Worm (Caenorhabditis elegans) whole organism, midembryonic: Measurements from ENCODE around the gene F26D2.13.

Source experiments
- T22C8.4 ChIP-seq: fragments of 200-800 bp; sonication (Bioruptor generic); IDR thresholded peaks from 2 replicates; pipeline ENCODE4 v1.3.6; 2022; ENCODE audit warnings: missing genetic modification characterization, missing compliant biosample characterization
- flt-1 ChIP-seq: fragments of 200-800 bp; sonication (Bioruptor generic); IDR thresholded peaks from 2 replicates; pipeline ENCODE4 v1.3.6; 2022; ENCODE audit warnings: missing genetic modification characterization, missing compliant biosample characterization
- klf-2 ChIP-seq: fragments of 200-800 bp; sonication (Bioruptor generic); conservative IDR thresholded peaks from 2 replicates; pipeline ENCODE4 v1.3.6; 2022; ENCODE audit warnings: missing genetic modification reagents, missing genetic modification characterization, missing compliant biosample characterization
- med-1 ChIP-seq: sonication (generic microtip); optimal IDR thresholded peaks from 2 replicates; lab custom pipeline; 2017; ENCODE audit warnings: missing genetic modification characterization, mild to moderate bottlenecking, missing compliant biosample characterization, antibody characterized with exemption, missing genetic modification reagents; ENCODE audit not compliant: insufficient read depth
- ref-1 ChIP-seq: fragments of 200-800 bp; sonication (Bioruptor generic); conservative IDR thresholded peaks from 2 replicates; pipeline ENCODE4 v1.3.6; 2022; ENCODE audit warnings: missing genetic modification reagents, missing genetic modification characterization, missing compliant biosample characterization
- ztf-23 ChIP-seq: fragments of 200-800 bp; sonication (Bioruptor generic); IDR thresholded peaks from 2 replicates; pipeline ENCODE4 v1.3.6; 2022; ENCODE audit warnings: missing genetic modification reagents, missing genetic modification characterization, missing compliant biosample characterization
- ztf-29 ChIP-seq: fragments of 200-800 bp; sonication (Bioruptor generic); IDR thresholded peaks from 2 replicates; pipeline ENCODE4 v1.3.6; 2022; ENCODE audit warnings: missing genetic modification reagents, missing genetic modification characterization, missing compliant biosample characterization

- no peak for TF ChIP-seq ztf-23 (GFP tag; lab: Robert Waterston, UW)
- TF ChIP-seq ztf-29 (GFP tag; lab: Robert Waterston, UW) = no peak
- no peak for TF ChIP-seq flt-1
- TF ChIP-seq T22C8.4 (GFP tag; lab: Robert Waterston, UW) = no peak
- no peak for TF ChIP-seq med-1
- TF ChIP-seq ref-1 = no peak
- TF ChIP-seq klf-2 (GFP tag; lab: Robert Waterston, UW) = no peak
These were observed 36.7 kb upstream of the F26D2.13 start, which contains the start of gene srw-35 for ce11 chrV:16471995-16472563.
